Worm (Caenorhabditis elegans) whole organism, L1 larva: ENCODE results near the gene cbp-2.

Experiments used
- blmp-1 ChIP-seq: fragments of 150-350 bp; optimal IDR thresholded peaks from 2 replicates; lab custom pipeline; 2014; ENCODE audit warnings: missing biosample characterization, missing genetic modification characterization
- jun-1 ChIP-seq: fragments of 150-350 bp; optimal IDR thresholded peaks from 2 replicates; lab custom pipeline; 2014; ENCODE audit warnings: missing biosample characterization, missing genetic modification reagents, missing genetic modification characterization
- pqm-1 ChIP-seq: sonication (generic microtip); optimal IDR thresholded peaks from 3 replicates; lab custom pipeline; 2017; ENCODE audit warnings: missing biosample characterization, missing genetic modification characterization
- snpc-4 ChIP-seq: fragments of 150-350 bp; optimal IDR thresholded peaks from 2 replicates; lab custom pipeline; 2014; ENCODE audit warnings: missing biosample characterization, missing genetic modification characterization

ce11 chrIII:9929525-9929924 is 6.6 kb downstream of the cbp-2 start:
- TF ChIP-seq snpc-4 (tag; lab: Kevin White, UChicago) = no peak
- TF ChIP-seq pqm-1 = no peak
- no peak for TF ChIP-seq blmp-1 (tag; lab: Kevin White, UChicago)
- TF ChIP-seq jun-1 = no peak
